Worm (Caenorhabditis elegans) whole organism, young adult: ENCODE data around the gene F19H6.4.

Source experiments
- K11D2.4 ChIP-seq: fragments of 200-800 bp; sonication (Bioruptor generic); IDR thresholded peaks from 2 replicates; pipeline ENCODE4 v1.3.6; 2022; ENCODE audit warnings: missing genetic modification reagents, missing genetic modification characterization, missing compliant biosample characterization
- ama-1 ChIP-seq, 3 experiments: fragments of 150-350 bp in 1 of 3; sonication (generic microtip) in 2 of 3; optimal IDR thresholded peaks; 2 replicates each; lab custom pipeline; 2014 to 2018; ENCODE audit warnings: missing biosample characterization in 2 of 3, missing genetic modification characterization in 2 of 3, missing genetic modification reagents in 2 of 3
- unc-62 ChIP-seq: fragments of 150-350 bp; optimal IDR thresholded peaks from 2 replicates; lab custom pipeline; 2014; ENCODE audit warnings: missing biosample characterization, missing genetic modification reagents, missing genetic modification characterization

DNA sequence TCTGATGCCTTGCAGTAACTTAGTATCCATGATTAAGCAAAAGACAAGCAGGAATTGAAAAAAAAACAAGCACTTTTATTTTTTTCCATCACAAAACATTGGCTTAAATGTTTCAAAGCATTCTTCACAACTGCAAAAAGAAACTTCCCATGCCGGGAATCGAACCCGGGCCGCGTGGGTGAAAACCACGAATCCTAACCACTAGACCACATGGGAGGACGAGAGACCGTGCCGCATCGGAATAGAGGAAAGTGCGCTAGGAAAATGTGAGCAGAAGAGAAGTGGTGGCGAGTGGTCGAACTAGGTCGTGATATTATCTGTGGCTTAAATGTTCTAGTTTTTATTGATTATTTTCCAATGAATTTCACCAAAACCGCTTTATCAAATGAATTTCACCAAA is 2.0 kb downstream of the F19H6.4 start:
- no peak for TF ChIP-seq unc-62 (GFP tag; lab: Kevin White, UChicago)
- 0 out of 2 replicates have a peak, but pooled peaks have one; percentile 20 for TF ChIP-seq K11D2.4 (GFP tag; lab: Robert Waterston, UW)
- no peak for TF ChIP-seq ama-1 (optimal IDR thresholded peaks at IDR 0.05; lab: Kevin White, UChicago)
- TF ChIP-seq ama-1 (GFP tag; optimal IDR thresholded peaks at IDR 0.05; lab: Kevin White, UChicago): peak in 1 of 2 experiments; percentile 48
